Fruit fly (Drosophila melanogaster): ENCODE data around the gene sl.
A peak's percentile ranks its signal among the peaks of the same experiment; 100 is the strongest.

The sl gene

DNA sequence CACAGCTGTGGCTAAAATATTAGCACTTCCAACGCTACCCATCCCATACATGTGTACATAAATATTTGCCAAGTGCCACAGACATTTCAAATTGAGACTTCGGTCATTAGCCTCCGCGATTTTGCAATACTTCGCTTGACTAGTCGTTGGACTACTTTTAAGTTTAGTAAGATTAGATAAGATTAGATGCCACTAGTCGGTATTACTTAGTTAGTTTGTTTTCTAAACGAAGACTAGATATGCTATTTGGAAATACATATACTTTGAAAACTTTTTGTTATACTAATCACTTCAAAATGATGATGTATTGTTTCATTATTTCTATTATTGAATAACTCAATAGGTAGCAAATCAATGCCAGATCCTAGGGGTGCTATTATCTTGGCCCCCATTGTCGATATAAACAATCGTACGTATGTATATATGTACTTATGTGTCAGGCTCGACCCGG, 35.9 kb downstream of the sl start (continued):
- TF ChIP-seq unc-4 (GFP tag; IDR thresholded peaks at IDR 0.05; ENCODE audit: partially characterized antibody) (no peak), Hand (GFP tag; optimal IDR thresholded peaks at IDR 0.05) (peak; percentile 42), CG16815 (GFP tag; optimal IDR thresholded peaks at IDR 0.05) (peak; percentile 35), CG2875 (GFP tag; optimal IDR thresholded peaks at IDR 0.05) (peak; percentile 29), Fer1 (GFP tag; optimal IDR thresholded peaks at IDR 0.05) (peak; percentile 51), corto (GFP tag; optimal IDR thresholded peaks at IDR 0.05) (peak; percentile 21), Asciz (GFP tag; optimal IDR thresholded peaks at IDR 0.05) (peak; percentile 20), odd (GFP tag; optimal IDR thresholded peaks at IDR 0.05) (peak; percentile 34), CG11695 (GFP tag; IDR thresholded peaks at IDR 0.05) (0 out of 3 replicates have a peak, but pooled peaks have one; percentile 31), sug (tag; optimal IDR thresholded peaks at IDR 0.05) (peak; percentile 25), nerfin-1 (tag; optimal IDR thresholded peaks at IDR 0.05) (peak; percentile 19), pho (GFP tag; optimal IDR thresholded peaks at IDR 0.05) (peak; percentile 51), CG2120 (GFP tag; optimal IDR thresholded peaks at IDR 0.05) (peak; percentile 63), PHDP (tag; optimal IDR thresholded peaks at IDR 0.05) (peak; percentile 24), CG13296 (GFP tag; optimal IDR thresholded peaks at IDR 0.05) (peak; percentile 22), Eip74EF (GFP tag; optimal IDR thresholded peaks at IDR 0.05) (peak in 1 of 2 experiments; percentile 37), zfh1 (GFP tag; IDR thresholded peaks at IDR 0.05) (no peak), fru (optimal IDR thresholded peaks at IDR 0.05) (no peak), CG15269 (tag; optimal IDR thresholded peaks at IDR 0.05) (peak; percentile 45), seq (GFP tag; IDR thresholded peaks at IDR 0.05) (0 out of 2 replicates have a peak, but pooled peaks have one; percentile 24), CG1529 (GFP tag; optimal IDR thresholded peaks at IDR 0.05) (no peak), CG11504 (tag; optimal IDR thresholded peaks at IDR 0.05) (peak; percentile 53), CG31441 (GFP tag; IDR thresholded peaks at IDR 0.05) (peak; percentile 58; the same call in 1 of the 2 replicates), CG11696 (GFP tag; IDR thresholded peaks at IDR 0.05) (peak; percentile 81), dpn (GFP tag; optimal IDR thresholded peaks at IDR 0.05) (peak; percentile 2 to 39), sc (optimal IDR thresholded peaks at IDR 0.05) (no peak), sc (GFP tag; optimal IDR thresholded peaks at IDR 0.05) (no peak), row (GFP tag; IDR thresholded peaks at IDR 0.05) (peak; percentile 45; the same call in 2 of the 3 replicates), CrebB (tag; optimal IDR thresholded peaks at IDR 0.05) (no peak), Atf-2 (GFP tag; optimal IDR thresholded peaks at IDR 0.05) (no peak), tio (GFP tag; optimal IDR thresholded peaks at IDR 0.05) (peak; percentile 54), CG15514 (GFP tag; optimal IDR thresholded peaks at IDR 0.05) (peak; percentile 36), gem (tag; optimal IDR thresholded peaks at IDR 0.05) (peak; percentile 54), CG12391 (tag; optimal IDR thresholded peaks at IDR 0.05) (peak; percentile 55), schlank (tag; optimal IDR thresholded peaks at IDR 0.05) (peak; percentile 37), lilli (GFP tag; optimal IDR thresholded peaks at IDR 0.05) (peak; percentile 50), lov (optimal IDR thresholded peaks at IDR 0.05) (no peak), lov (GFP tag; IDR thresholded peaks at IDR 0.05) (no peak), Sox102F (GFP tag; optimal IDR thresholded peaks at IDR 0.05) (peak; percentile 21)

DNA sequence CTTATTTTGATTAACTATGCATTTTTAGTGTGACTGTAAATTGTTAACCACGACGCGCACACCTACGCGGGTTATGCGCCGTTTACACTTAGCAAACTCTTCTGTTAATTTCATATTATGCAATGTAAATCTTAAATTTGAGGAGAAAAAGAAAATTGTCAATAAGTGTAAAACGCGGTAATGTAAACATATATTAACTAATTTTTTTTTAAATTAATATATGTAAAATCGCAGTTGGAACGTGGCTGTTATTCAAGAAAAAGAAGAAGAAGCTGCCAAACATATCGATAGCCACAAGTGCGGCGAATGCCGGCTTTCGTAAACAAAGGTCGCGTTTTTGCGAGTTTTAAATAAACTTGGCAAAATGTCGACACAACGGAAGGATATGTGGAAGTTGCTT, 41.3 kb downstream of the sl start, which contains the start of the genes TH1 and mei-41:
Gene TH1, minus strand, starts transcription at position 42 of the 400 bp plus-strand sequence.
Gene mei-41, plus strand, starts transcription at position 302 of the 400 bp plus-strand sequence.
- peak; percentile 79 for TF ChIP-seq HmgZ (tag; optimal IDR thresholded peaks at IDR 0.05)
- no peak for TF ChIP-seq sima (GFP tag; optimal IDR thresholded peaks at IDR 0.05)
- TF ChIP-seq HmgD (GFP tag; optimal IDR thresholded peaks at IDR 0.05) = no peak
- no peak for TF ChIP-seq Deaf1 (tag; optimal IDR thresholded peaks at IDR 0.05)
- TF ChIP-seq CG6254 (GFP tag; optimal IDR thresholded peaks at IDR 0.05) = no peak
- TF ChIP-seq CG6689 (GFP tag; IDR thresholded peaks at IDR 0.05) = peak; percentile 97
- no peak for TF ChIP-seq CG12744 (GFP tag; optimal IDR thresholded peaks at IDR 0.05)
- TF ChIP-seq CG10654 (GFP tag; optimal IDR thresholded peaks at IDR 0.05) = peak; percentile 85
- TF ChIP-seq CG3065 (GFP tag; optimal IDR thresholded peaks at IDR 0.05) = peak; percentile 74
- peak; percentile 87 for TF ChIP-seq nerfin-1 (tag; optimal IDR thresholded peaks at IDR 0.05)
- TF ChIP-seq CG17568 (GFP tag; optimal IDR thresholded peaks at IDR 0.05) = no peak
- peak; percentile 27 for TF ChIP-seq NC2β (GFP tag; optimal IDR thresholded peaks at IDR 0.05)
- TF ChIP-seq CG10431 (GFP tag; optimal IDR thresholded peaks at IDR 0.05) = peak; percentile 51
- TF ChIP-seq fd96Cb (tag; optimal IDR thresholded peaks at IDR 0.05) = peak; percentile 93
- no peak for TF ChIP-seq h (optimal IDR thresholded peaks at IDR 0.05)
- no peak for TF ChIP-seq Hr39 (optimal IDR thresholded peaks at IDR 0.05)

Data from whole organism, embryonic.